Fruit fly (Drosophila melanogaster) whole organism, adult: Measurements from ENCODE around the gene PEK.

ENCODE experiments used
- CG11617 ChIP-seq: fragments of 200-800 bp; sonication (Bioruptor generic); optimal IDR thresholded peaks from 2 replicates; lab custom pipeline; 2017; ENCODE audit warnings: mild to moderate bottlenecking, missing biosample characterization, missing genetic modification reagents, missing genetic modification characterization
- CG12768 ChIP-seq: fragments of 200-800 bp; sonication (Bioruptor generic); optimal IDR thresholded peaks from 2 replicates; lab custom pipeline; 2017; ENCODE audit warnings: missing biosample characterization, missing genetic modification characterization, mild to moderate bottlenecking, moderate library complexity, missing genetic modification reagents
- CG33017 ChIP-seq: fragments of 200-800 bp; sonication (Bioruptor generic); optimal IDR thresholded peaks from 2 replicates; lab custom pipeline; 2018; ENCODE audit warnings: missing biosample characterization, mild to moderate bottlenecking, missing genetic modification characterization, moderate library complexity
- CG5204 ChIP-seq: fragments of 200-800 bp; sonication (Bioruptor generic); optimal IDR thresholded peaks from 2 replicates; lab custom pipeline; 2016; ENCODE audit warnings: missing biosample characterization, missing genetic modification characterization
- CG7045 ChIP-seq: fragments of 200-800 bp; sonication (Bioruptor generic); optimal IDR thresholded peaks from 2 replicates; lab custom pipeline; 2017; ENCODE audit warnings: missing biosample characterization, mild to moderate bottlenecking, missing genetic modification characterization
- CG7101 ChIP-seq: fragments of 200-800 bp; sonication (Bioruptor generic); optimal IDR thresholded peaks from 2 replicates; lab custom pipeline; 2018; ENCODE audit warnings: missing biosample characterization, mild to moderate bottlenecking, missing genetic modification characterization, moderate library complexity
- Hr96 ChIP-seq: fragments of 200-800 bp; sonication (Bioruptor generic); optimal IDR thresholded peaks from 2 replicates; lab custom pipeline; 2016; ENCODE audit warnings: missing biosample characterization, missing genetic modification characterization
- bab1 ChIP-seq: fragments of 200-800 bp; sonication (Bioruptor generic); optimal IDR thresholded peaks from 3 replicates; lab custom pipeline; 2019; ENCODE audit warnings: missing biosample characterization, mild to moderate bottlenecking, missing genetic modification characterization, moderate library complexity
- cic ChIP-seq: fragments of 200-800 bp; sonication (Bioruptor generic); optimal IDR thresholded peaks from 2 replicates; lab custom pipeline; 2017; ENCODE audit warnings: missing biosample characterization, mild to moderate bottlenecking, missing genetic modification characterization, moderate library complexity
- cnc ChIP-seq, 2 experiments: fragments of >200 bp; optimal IDR thresholded peaks; 2 replicates each; lab custom pipeline; 2017
- kay ChIP-seq: fragments of 200-800 bp; sonication (Bioruptor generic); peaks from one replicate; lab custom pipeline; 2016; ENCODE audit warnings: missing biosample characterization, missing genetic modification characterization, borderline replicate concordance
- ovo ChIP-seq: fragments of 200-800 bp; sonication (Bioruptor generic); optimal IDR thresholded peaks from 2 replicates; lab custom pipeline; 2016; ENCODE audit warnings: missing biosample characterization, missing genetic modification characterization
- tj ChIP-seq: fragments of 200-800 bp; sonication (Bioruptor generic); optimal IDR thresholded peaks from 3 replicates; lab custom pipeline; 2017; ENCODE audit warnings: missing biosample characterization, mild to moderate bottlenecking, missing genetic modification characterization, moderate library complexity

DNA sequence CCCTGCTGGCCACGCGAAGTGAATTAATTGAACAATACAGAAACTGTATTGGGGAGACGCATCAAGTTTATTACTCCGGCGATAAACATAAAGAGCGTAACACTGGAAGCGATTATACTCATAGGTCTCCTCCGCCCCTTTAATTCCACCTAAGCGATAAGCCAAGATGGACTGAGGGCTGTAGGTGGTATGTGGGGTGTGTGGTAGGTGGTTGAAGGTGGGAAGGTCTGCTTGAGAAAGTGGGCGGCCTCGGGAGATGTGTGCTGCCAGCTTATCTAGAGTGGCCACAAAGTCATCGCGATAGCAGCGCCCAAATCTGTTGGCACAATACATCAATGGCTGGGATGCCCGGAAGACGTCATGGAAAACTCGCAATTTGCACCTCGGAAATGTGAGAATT lies 33.0 kb upstream of the PEK start:
- no peak for TF ChIP-seq CG12768 (GFP tag; lab: Kevin White, UChicago)
- no peak for TF ChIP-seq ovo
- no peak for TF ChIP-seq CG7045
- no peak for TF ChIP-seq cic (GFP tag; lab: Kevin White, UChicago)
- no peak for TF ChIP-seq kay (GFP tag; lab: Kevin White, UChicago)
- no peak for TF ChIP-seq CG5204 (GFP tag; lab: Kevin White, UChicago)
- no peak for TF ChIP-seq cnc (optimal IDR thresholded peaks at IDR 0.05; lab: Kevin White, UChicago)
- no peak for TF ChIP-seq CG11617 (GFP tag; lab: Kevin White, UChicago)
- no peak for TF ChIP-seq tj (GFP tag; lab: Kevin White, UChicago)
- no peak for TF ChIP-seq Hr96
- TF ChIP-seq bab1 (GFP tag; lab: Kevin White, UChicago), result no peak
- TF ChIP-seq CG33017 (tag; lab: Kevin White, UChicago), result no peak
- TF ChIP-seq CG7101 (tag; lab: Kevin White, UChicago), result no peak
